Fruit fly (Drosophila melanogaster) whole organism, wandering third instar larva: ENCODE results near the gene Polr3A.

Experiments
- Abd-B ChIP-seq: fragments of >200 bp; optimal IDR thresholded peaks from 2 replicates; lab custom pipeline; 2017; ENCODE audit warnings: missing biosample characterization, missing genetic modification characterization
- CG32264 ChIP-seq: fragments of 200-800 bp; sonication (Bioruptor generic); optimal IDR thresholded peaks from 2 replicates; lab custom pipeline; 2016; ENCODE audit warnings: missing biosample characterization, missing genetic modification characterization
- CrebA ChIP-seq: fragments of 200-800 bp; sonication (Bioruptor generic); optimal IDR thresholded peaks from 2 replicates; lab custom pipeline; 2016; ENCODE audit warnings: missing biosample characterization, mild to moderate bottlenecking, missing genetic modification characterization, borderline replicate concordance
- Dfd ChIP-seq: fragments of >200 bp; optimal IDR thresholded peaks from 2 replicates; lab custom pipeline; 2017; ENCODE audit warnings: missing biosample characterization, missing genetic modification characterization
- Dif ChIP-seq: fragments of 200-275, 200-300 bp; sonication (Bioruptor generic); optimal IDR thresholded peaks from 2 replicates; lab custom pipeline; 2018; ENCODE audit warnings: missing biosample characterization, missing genetic modification characterization; ENCODE audit not compliant: partially characterized antibody
- HLH106 ChIP-seq: fragments of 200-800 bp; optimal IDR thresholded peaks from 3 replicates; lab custom pipeline; 2019; ENCODE audit warnings: missing biosample characterization, mild to moderate bottlenecking, missing genetic modification characterization, moderate library complexity
- Hnf4 ChIP-seq: fragments of 200-800 bp; sonication (Bioruptor generic); optimal IDR thresholded peaks from 2 replicates; lab custom pipeline; 2016; ENCODE audit warnings: missing biosample characterization, mild to moderate bottlenecking, missing genetic modification characterization
- Vsx2 ChIP-seq: fragments of 200-300, 225-300 bp; sonication (Bioruptor generic); optimal IDR thresholded peaks from 2 replicates; lab custom pipeline; 2018; ENCODE audit warnings: missing biosample characterization, missing genetic modification characterization; ENCODE audit not compliant: partially characterized antibody
- ey ChIP-seq: fragments of 200-800 bp; sonication (Bioruptor generic); optimal IDR thresholded peaks from 2 replicates; lab custom pipeline; 2016; ENCODE audit warnings: missing biosample characterization, missing genetic modification characterization
- foxo ChIP-seq, 2 experiments: fragments of 200-800 bp; sonication (Bioruptor generic); optimal IDR thresholded peaks; 2 replicates in 1 of 2; 3 replicates in 1 of 2; lab custom pipeline; 2016 to 2017; ENCODE audit warnings: missing biosample characterization in 2 of 2, missing genetic modification characterization in 2 of 2
- jim ChIP-seq: fragments of 175-275, 200-325 bp; sonication (Bioruptor generic); optimal IDR thresholded peaks from 2 replicates; lab custom pipeline; 2016; ENCODE audit warnings: missing biosample characterization, mild to moderate bottlenecking, missing genetic modification characterization
- sv ChIP-seq: fragments of 200-800 bp; sonication (Bioruptor generic); optimal IDR thresholded peaks from 3 replicates; lab custom pipeline; 2016; ENCODE audit warnings: missing biosample characterization, missing genetic modification characterization
- woc ChIP-seq: sonication (Bioruptor generic); optimal IDR thresholded peaks from 2 replicates; lab custom pipeline; 2016; ENCODE audit warnings: missing biosample characterization, mild to moderate bottlenecking, missing genetic modification characterization

The Polr3A gene

DNA sequence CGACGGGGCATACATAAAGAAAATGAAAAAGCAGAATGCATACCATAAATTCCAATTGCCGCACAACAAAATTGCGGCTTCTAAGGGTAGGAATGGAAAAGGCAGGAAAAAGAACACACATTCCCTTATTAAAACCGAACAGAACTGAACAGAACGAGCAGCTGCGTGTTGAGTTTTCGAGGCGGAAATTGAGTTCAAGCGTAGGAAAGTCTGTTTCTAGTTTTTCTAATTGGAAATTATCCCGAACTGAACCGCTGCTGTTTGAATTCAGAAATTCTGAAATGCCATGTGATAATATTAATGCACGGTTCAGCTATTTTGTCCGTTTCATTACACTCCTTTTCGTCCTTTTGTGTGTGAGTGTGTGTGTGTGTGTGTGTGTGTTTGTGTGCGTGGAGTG lies 54.1 kb downstream of the Polr3A start:
- TF ChIP-seq Vsx2 (no peak), Hnf4 (GFP tag; lab: Kevin White, UChicago) (no peak), ey (GFP tag; lab: Kevin White, UChicago) (no peak), HLH106 (no peak), CrebA (GFP tag; lab: Kevin White, UChicago) (no peak), Dfd (GFP tag; lab: Kevin White, UChicago) (peak; percentile 36)

DNA sequence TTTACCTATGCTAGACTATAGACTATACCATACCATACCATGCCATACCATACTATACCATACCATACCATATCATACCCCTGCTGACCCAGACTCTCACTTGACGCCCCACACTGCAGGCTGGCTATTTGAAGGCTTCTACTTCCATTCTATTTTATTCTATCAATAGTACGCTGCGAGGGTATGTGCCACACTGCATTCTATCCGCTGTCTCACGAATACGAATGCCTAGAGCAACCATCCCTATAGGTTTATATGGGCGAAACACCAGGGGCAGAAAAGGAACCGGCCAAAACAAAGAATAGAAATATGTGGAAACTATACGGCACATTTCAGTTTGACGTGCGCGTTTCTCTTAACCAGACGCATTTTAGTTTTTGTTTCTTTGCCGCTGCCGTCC lies 55.1 kb downstream of the Polr3A start:
- TF ChIP-seq jim (GFP tag; lab: Kevin White, UChicago) (no peak), Hnf4 (GFP tag; lab: Kevin White, UChicago) (no peak), Abd-B (GFP tag; lab: Kevin White, UChicago) (no peak), Dif (GFP tag; lab: Kevin White, UChicago) (no peak), sv (GFP tag; lab: Kevin White, UChicago) (no peak)
- TF ChIP-seq, all 38 proteins: peak for 0

DNA sequence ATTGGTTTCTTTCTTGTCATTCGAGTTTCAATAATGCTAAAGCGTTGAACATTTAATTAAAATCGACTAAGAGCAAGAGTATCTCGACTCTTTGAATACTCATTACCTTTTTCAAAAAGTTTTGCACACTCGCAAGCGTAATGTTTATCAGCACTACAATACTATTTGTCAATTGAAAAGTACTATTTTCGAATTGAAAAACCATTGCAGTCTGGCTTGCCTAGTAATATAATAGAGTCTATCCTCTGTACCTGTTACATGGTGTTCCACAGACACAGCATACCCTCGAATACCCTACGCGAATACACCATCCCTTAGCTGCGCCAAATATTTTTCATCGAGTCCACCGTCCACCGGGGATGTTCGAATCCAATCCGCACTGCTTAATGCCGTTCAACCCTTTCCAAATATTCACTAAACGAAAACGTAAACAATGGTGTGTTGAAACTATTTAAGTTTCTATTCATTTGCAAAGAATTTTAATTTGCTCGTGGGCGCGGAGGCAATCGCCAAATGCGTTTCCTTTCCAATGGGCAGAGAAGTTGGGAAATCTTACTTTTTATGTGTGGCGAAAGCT lies 55.9 kb downstream of the Polr3A start:
- TF ChIP-seq foxo (GFP tag; optimal IDR thresholded peaks at IDR 0.05; lab: Kevin White, UChicago) = peak in 1 of 2 experiments; percentile 20
- peak; percentile 34 for TF ChIP-seq woc (GFP tag; lab: Kevin White, UChicago)
- TF ChIP-seq ey (GFP tag; lab: Kevin White, UChicago) = no peak
- TF ChIP-seq HLH106 = peak; percentile 5
- no peak for TF ChIP-seq CG32264
